Worm (Caenorhabditis elegans) whole organism, midembryonic: ENCODE results near the gene F23D12.7.

Source experiments
- T22C8.4 ChIP-seq: fragments of 200-800 bp; sonication (Bioruptor generic); IDR thresholded peaks from 2 replicates; pipeline ENCODE4 v1.3.6; 2022; ENCODE audit warnings: missing genetic modification characterization, missing compliant biosample characterization
- cog-1 ChIP-seq: sonication (generic microtip); optimal IDR thresholded peaks from 2 replicates; lab custom pipeline; 2016; ENCODE audit warnings: missing genetic modification characterization, missing compliant biosample characterization
- flt-1 ChIP-seq: fragments of 200-800 bp; sonication (Bioruptor generic); IDR thresholded peaks from 2 replicates; pipeline ENCODE4 v1.3.6; 2022; ENCODE audit warnings: missing genetic modification characterization, missing compliant biosample characterization
- klf-2 ChIP-seq: fragments of 200-800 bp; sonication (Bioruptor generic); conservative IDR thresholded peaks from 2 replicates; pipeline ENCODE4 v1.3.6; 2022; ENCODE audit warnings: missing genetic modification reagents, missing genetic modification characterization, missing compliant biosample characterization
- med-1 ChIP-seq: sonication (generic microtip); optimal IDR thresholded peaks from 2 replicates; lab custom pipeline; 2017; ENCODE audit warnings: missing genetic modification characterization, mild to moderate bottlenecking, missing compliant biosample characterization, antibody characterized with exemption, missing genetic modification reagents; ENCODE audit not compliant: insufficient read depth
- ref-1 ChIP-seq: fragments of 200-800 bp; sonication (Bioruptor generic); conservative IDR thresholded peaks from 2 replicates; pipeline ENCODE4 v1.3.6; 2022; ENCODE audit warnings: missing genetic modification reagents, missing genetic modification characterization, missing compliant biosample characterization
- tab-1 ChIP-seq: fragments of 200-800 bp; sonication (Bioruptor generic); IDR thresholded peaks from 2 replicates; pipeline ENCODE4 v1.3.6; 2022; ENCODE audit warnings: missing genetic modification characterization, missing compliant biosample characterization
- ztf-23 ChIP-seq: fragments of 200-800 bp; sonication (Bioruptor generic); IDR thresholded peaks from 2 replicates; pipeline ENCODE4 v1.3.6; 2022; ENCODE audit warnings: missing genetic modification reagents, missing genetic modification characterization, missing compliant biosample characterization
- ztf-29 ChIP-seq: fragments of 200-800 bp; sonication (Bioruptor generic); IDR thresholded peaks from 2 replicates; pipeline ENCODE4 v1.3.6; 2022; ENCODE audit warnings: missing genetic modification reagents, missing genetic modification characterization, missing compliant biosample characterization

F23D12.7 gene

ce11 chrX:14491103-14491502 lies 37.5 kb upstream of the F23D12.7 start:
- TF ChIP-seq ztf-29 (GFP tag; lab: Robert Waterston, UW) = no peak
- 0 out of 2 replicates have a peak, but pooled peaks have one; percentile 54 for TF ChIP-seq ztf-23 (GFP tag; lab: Robert Waterston, UW)
- peak; percentile 36; the same call in 1 of the 2 replicates for TF ChIP-seq flt-1 (GFP tag; lab: Robert Waterston, UW)

- TF ChIP-seq flt-1 (GFP tag; lab: Robert Waterston, UW) (no peak; the same call in 1 of the 2 replicates), tab-1 (GFP tag; lab: Robert Waterston, UW) (no peak), ztf-23 (GFP tag; lab: Robert Waterston, UW) (0 out of 2 replicates have a peak, but pooled peaks have one; percentile 8)
Measured at ce11 chrX:14490486-14490885, 36.9 kb upstream of the F23D12.7 start.

- TF ChIP-seq klf-2 (GFP tag; lab: Robert Waterston, UW) (peak; percentile 47; the same call in 1 of the 2 replicates), cog-1 (tag; lab: Kevin White, UChicago) (peak; percentile 72), flt-1 (GFP tag; lab: Robert Waterston, UW) (peak; percentile 83), ztf-29 (GFP tag; lab: Robert Waterston, UW) (no peak), ref-1 (GFP tag; lab: Robert Waterston, UW) (no peak), med-1 (GFP tag; lab: Kevin White, UChicago) (no peak), tab-1 (GFP tag; lab: Robert Waterston, UW) (peak; percentile 45; the same call in 1 of the 2 replicates), ztf-23 (GFP tag; lab: Robert Waterston, UW) (peak; percentile 71; the same call in 1 of the 2 replicates), T22C8.4 (0 out of 2 replicates have a peak, but pooled peaks have one; percentile 36)
Measured at ce11 chrX:14489945-14490344, 36.3 kb upstream of the F23D12.7 start, which contains the start of gene his-24. TSS of gene his-24 (plus strand) at chrX:14490094.

ce11 chrX:14487832-14488231 lies 34.2 kb upstream of the F23D12.7 start:
- TF ChIP-seq T22C8.4 (no peak), cog-1 (tag; lab: Kevin White, UChicago) (no peak), tab-1 (GFP tag; lab: Robert Waterston, UW) (no peak), klf-2 (GFP tag; lab: Robert Waterston, UW) (no peak), ztf-29 (GFP tag; lab: Robert Waterston, UW) (no peak), ref-1 (GFP tag; lab: Robert Waterston, UW) (no peak), med-1 (GFP tag; lab: Kevin White, UChicago) (no peak), ztf-23 (GFP tag; lab: Robert Waterston, UW) (no peak), flt-1 (GFP tag; lab: Robert Waterston, UW) (no peak)

DNA sequence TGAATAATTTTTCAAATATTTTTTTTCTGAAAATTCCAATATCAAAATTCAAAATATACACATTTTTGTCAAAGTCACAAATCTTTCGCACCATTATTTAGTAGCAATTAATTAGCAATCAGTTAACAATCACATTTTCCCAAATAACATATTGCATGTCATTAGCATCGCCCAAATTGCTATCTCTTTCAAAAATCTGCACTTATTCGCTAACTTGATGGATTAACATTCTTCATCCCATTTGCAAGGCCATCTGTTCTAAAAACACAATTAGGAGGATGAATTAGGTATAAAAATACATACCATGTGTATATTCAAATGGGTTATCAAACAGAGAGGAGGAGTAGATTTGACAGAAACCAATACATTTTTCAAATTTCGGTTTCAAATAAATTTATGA lies 33.7 kb upstream of the F23D12.7 start:
- no peak for TF ChIP-seq ztf-29 (GFP tag; lab: Robert Waterston, UW)
- no peak for TF ChIP-seq tab-1 (GFP tag; lab: Robert Waterston, UW)
- TF ChIP-seq T22C8.4 = no peak
- no peak for TF ChIP-seq cog-1 (tag; lab: Kevin White, UChicago)
- no peak for TF ChIP-seq klf-2 (GFP tag; lab: Robert Waterston, UW)
- TF ChIP-seq ztf-23 (GFP tag; lab: Robert Waterston, UW) = no peak
- TF ChIP-seq flt-1 (GFP tag; lab: Robert Waterston, UW) = no peak
- TF ChIP-seq med-1 (GFP tag; lab: Kevin White, UChicago) = no peak
- TF ChIP-seq ref-1 (GFP tag; lab: Robert Waterston, UW) = no peak

- peak; percentile 17 for TF ChIP-seq cog-1 (tag; lab: Kevin White, UChicago)
- no peak for TF ChIP-seq klf-2 (GFP tag; lab: Robert Waterston, UW)
- no peak for TF ChIP-seq tab-1 (GFP tag; lab: Robert Waterston, UW)
- TF ChIP-seq flt-1 (GFP tag; lab: Robert Waterston, UW) = peak; percentile 70; the same call in 1 of the 2 replicates
- no peak for TF ChIP-seq ztf-29 (GFP tag; lab: Robert Waterston, UW)
- no peak for TF ChIP-seq T22C8.4
- TF ChIP-seq ref-1 (GFP tag; lab: Robert Waterston, UW) = no peak
- no peak for TF ChIP-seq med-1 (GFP tag; lab: Kevin White, UChicago)
- no peak for TF ChIP-seq ztf-23 (GFP tag; lab: Robert Waterston, UW)
Measured at ce11 chrX:14486503-14486902, 32.9 kb upstream of the F23D12.7 start.

DNA sequence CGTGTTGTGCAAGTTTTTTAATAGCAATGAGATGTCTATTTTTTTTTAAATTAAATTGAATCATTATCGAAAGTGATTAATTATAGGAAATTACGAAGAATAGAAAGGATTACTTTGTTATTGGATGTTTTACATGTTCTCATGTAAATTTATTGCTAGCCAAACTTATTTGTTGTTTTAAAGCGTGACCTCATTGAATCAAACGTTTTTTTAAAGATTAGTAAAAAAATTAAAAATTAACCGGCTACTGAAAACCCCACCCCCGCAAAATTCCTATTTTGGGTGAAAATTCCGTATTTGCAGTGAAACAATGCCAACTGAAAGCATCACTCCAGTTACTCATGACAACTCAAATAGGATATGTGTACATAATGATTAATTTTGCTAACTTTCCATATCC lies 31.2 kb upstream of the F23D12.7 start, which contains the start of gene M163.8:
Gene M163.8 (plus strand): TSS at position 301 of the 400 bp plus-strand sequence.
- TF ChIP-seq T22C8.4 = no peak
- no peak for TF ChIP-seq ref-1 (GFP tag; lab: Robert Waterston, UW)
- TF ChIP-seq klf-2 (GFP tag; lab: Robert Waterston, UW) = no peak
- TF ChIP-seq flt-1 (GFP tag; lab: Robert Waterston, UW) = no peak
- TF ChIP-seq tab-1 (GFP tag; lab: Robert Waterston, UW) = no peak
- no peak for TF ChIP-seq ztf-23 (GFP tag; lab: Robert Waterston, UW)
- TF ChIP-seq cog-1 (tag; lab: Kevin White, UChicago) = no peak
- TF ChIP-seq ztf-29 (GFP tag; lab: Robert Waterston, UW) = no peak
- TF ChIP-seq med-1 (GFP tag; lab: Kevin White, UChicago) = no peak

ce11 chrX:14481637-14482036 lies 28.0 kb upstream of the F23D12.7 start:
- TF ChIP-seq ztf-29 (GFP tag; lab: Robert Waterston, UW) (no peak), klf-2 (GFP tag; lab: Robert Waterston, UW) (no peak)

- TF ChIP-seq ref-1 (GFP tag; lab: Robert Waterston, UW) = no peak
- no peak for TF ChIP-seq cog-1 (tag; lab: Kevin White, UChicago)
- TF ChIP-seq med-1 (GFP tag; lab: Kevin White, UChicago) = peak; percentile 40
- no peak for TF ChIP-seq ztf-29 (GFP tag; lab: Robert Waterston, UW)
- TF ChIP-seq klf-2 (GFP tag; lab: Robert Waterston, UW) = no peak
- TF ChIP-seq T22C8.4 = peak; percentile 13; the same call in 1 of the 2 replicates
- TF ChIP-seq flt-1 (GFP tag; lab: Robert Waterston, UW) = no peak; the same call in 1 of the 2 replicates
- no peak for TF ChIP-seq tab-1 (GFP tag; lab: Robert Waterston, UW)
- TF ChIP-seq ztf-23 (GFP tag; lab: Robert Waterston, UW) = peak; percentile 81
Measured at ce11 chrX:14480248-14480647, 26.6 kb upstream of the F23D12.7 start, which contains the start of gene gfi-3. TSS of gene gfi-3 (plus strand) at chrX:14480572.
